Fruit fly (Drosophila melanogaster): ENCODE results near the gene CG6974.

dm6 chr3R:15084461-15085106 is 5.5 kb upstream of the CG6974 start:
- TF ChIP-seq usp (GFP tag; optimal IDR thresholded peaks at IDR 0.05) (no peak), chif (GFP tag; optimal IDR thresholded peaks at IDR 0.05) (no peak), ewg (GFP tag; optimal IDR thresholded peaks at IDR 0.05) (no peak), ara (GFP tag; IDR thresholded peaks at IDR 0.05) (no peak), CG13624 (GFP tag; optimal IDR thresholded peaks at IDR 0.05) (no peak), cas (GFP tag; IDR thresholded peaks at IDR 0.05) (no peak), CG9876 (GFP tag; optimal IDR thresholded peaks at IDR 0.05) (no peak), NC2α (GFP tag; optimal IDR thresholded peaks at IDR 0.05) (no peak), onecut (GFP tag; IDR thresholded peaks at IDR 0.05) (no peak), CG10979 (tag; optimal IDR thresholded peaks at IDR 0.05) (no peak), Awh (GFP tag; IDR thresholded peaks at IDR 0.05) (no peak)

All from whole organism, embryonic.